Worm (Caenorhabditis elegans): ENCODE data around the gene C18H7.12.

DNA sequence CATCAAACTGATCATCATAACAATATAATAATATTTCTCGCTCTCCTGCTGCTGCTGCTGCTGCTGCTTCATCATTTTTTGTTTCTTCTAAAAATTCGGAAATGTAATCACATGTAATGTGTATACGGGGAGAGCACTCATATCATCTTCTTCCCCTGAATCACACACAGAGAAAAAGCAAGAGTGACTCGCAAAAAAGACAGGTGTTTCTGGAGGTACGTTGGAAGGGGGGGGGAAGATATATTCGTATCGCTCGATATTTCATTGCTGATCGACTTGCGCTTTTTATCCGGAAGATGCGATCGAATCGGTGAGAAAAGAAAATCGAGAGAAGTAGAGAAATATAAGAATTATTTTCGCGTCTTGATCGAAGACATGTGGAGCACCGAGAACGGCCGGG lies 20.0 kb upstream of the C18H7.12 start:
- TF ChIP-seq lir-3 (tag; optimal IDR thresholded peaks at IDR 0.05; ENCODE audit: poor library complexity): no peak
- TF ChIP-seq nhr-12 (tag; optimal IDR thresholded peaks at IDR 0.05): no peak
- TF ChIP-seq aly-2 (tag; optimal IDR thresholded peaks at IDR 0.05): no peak
- no peak for TF ChIP-seq fkh-4 (tag; optimal IDR thresholded peaks at IDR 0.05; ENCODE audit: borderline replicate concordance)
